Fruit fly (Drosophila melanogaster) whole organism, pupa: Measurements from ENCODE around the gene CG7201.

Experiments used
- CG10348 ChIP-seq: fragments of 200-800 bp; sonication (Bioruptor generic); IDR thresholded peaks from 2 replicates; pipeline ENCODE4 v1.3.6; 2022; ENCODE audit warnings: missing biosample characterization, missing genetic modification characterization
- CG12605 ChIP-seq: fragments of 200-800 bp; sonication (Bioruptor generic); IDR thresholded peaks from 2 replicates; pipeline ENCODE4 v1.3.6; 2022; ENCODE audit warnings: missing biosample characterization, missing genetic modification characterization
- CG13204 ChIP-seq: fragments of 200-800 bp; sonication (Bioruptor generic); optimal IDR thresholded peaks from 2 replicates; lab custom pipeline; 2018; ENCODE audit warnings: missing biosample characterization, mild to moderate bottlenecking, missing genetic modification characterization, moderate library complexity
- CG14655 ChIP-seq: fragments of 200-800 bp; sonication (Bioruptor generic); optimal IDR thresholded peaks from 3 replicates; lab custom pipeline; 2017; ENCODE audit warnings: mild to moderate bottlenecking, missing biosample characterization, missing genetic modification reagents, missing genetic modification characterization
- CG15710 ChIP-seq: fragments of 200-800 bp; sonication (Bioruptor generic); optimal IDR thresholded peaks from 2 replicates; lab custom pipeline; 2018; ENCODE audit warnings: missing biosample characterization, mild to moderate bottlenecking, missing genetic modification characterization, moderate library complexity
- CG17806 ChIP-seq: fragments of 200-800 bp; sonication (Bioruptor generic); optimal IDR thresholded peaks from 2 replicates; lab custom pipeline; 2018; ENCODE audit warnings: missing biosample characterization, mild to moderate bottlenecking, missing genetic modification characterization, moderate library complexity
- CG32121 ChIP-seq: fragments of 200-800 bp; sonication (Bioruptor generic); IDR thresholded peaks from 2 replicates; pipeline ENCODE4 v1.3.6; 2022; ENCODE audit warnings: missing biosample characterization, missing genetic modification characterization
- CG34367 ChIP-seq: fragments of 200-800 bp; sonication (Bioruptor generic); optimal IDR thresholded peaks from 2 replicates; lab custom pipeline; 2018; ENCODE audit warnings: missing biosample characterization, mild to moderate bottlenecking, missing genetic modification characterization
- CG4496 ChIP-seq: fragments of 200-800 bp; sonication (Bioruptor generic); IDR thresholded peaks from 3 replicates; pipeline ENCODE4 v1.3.6; 2022; ENCODE audit warnings: missing biosample characterization, missing genetic modification characterization
- CG8159 ChIP-seq: fragments of 200-800 bp; sonication (Bioruptor generic); optimal IDR thresholded peaks from 3 replicates; lab custom pipeline; 2018; ENCODE audit warnings: missing biosample characterization, mild to moderate bottlenecking, missing genetic modification characterization, moderate library complexity
- CG8301 ChIP-seq: fragments of 200-800 bp; sonication (Bioruptor generic); optimal IDR thresholded peaks from 2 replicates; lab custom pipeline; 2018; ENCODE audit warnings: missing biosample characterization, mild to moderate bottlenecking, missing genetic modification characterization
- CG9948 ChIP-seq: fragments of 200-800 bp; sonication (Bioruptor generic); optimal IDR thresholded peaks from 2 replicates; lab custom pipeline; 2018; ENCODE audit warnings: missing biosample characterization, mild to moderate bottlenecking, missing genetic modification characterization, moderate library complexity
- D1 ChIP-seq: fragments of 200-800 bp; sonication (Bioruptor generic); optimal IDR thresholded peaks from 2 replicates; lab custom pipeline; 2018; ENCODE audit warnings: missing biosample characterization, mild to moderate bottlenecking, missing genetic modification characterization, moderate library complexity
- EcR ChIP-seq: fragments of 200-800 bp; sonication (Bioruptor generic); optimal IDR thresholded peaks from 3 replicates; lab custom pipeline; 2019; ENCODE audit warnings: missing biosample characterization, missing genetic modification characterization, mild to moderate bottlenecking, moderate library complexity, missing genetic modification reagents
- Ets98B ChIP-seq: fragments of 200-800 bp; sonication (Bioruptor generic); IDR thresholded peaks from 2 replicates; pipeline ENCODE4 v1.3.6; 2022; ENCODE audit warnings: missing biosample characterization, missing genetic modification characterization
- Pif1A ChIP-seq: fragments of 200-800 bp; sonication (Bioruptor generic); optimal IDR thresholded peaks from 3 replicates; lab custom pipeline; 2016; ENCODE audit warnings: missing biosample characterization, missing genetic modification characterization
- Pif1B ChIP-seq: fragments of 200-800 bp; sonication (Bioruptor generic); optimal IDR thresholded peaks from 3 replicates; lab custom pipeline; 2016; ENCODE audit warnings: missing biosample characterization, missing genetic modification characterization
- Snoo ChIP-seq: fragments of 200-800 bp; sonication (Bioruptor generic); optimal IDR thresholded peaks from 3 replicates; lab custom pipeline; 2017; ENCODE audit warnings: missing biosample characterization, mild to moderate bottlenecking, missing genetic modification characterization, inconsistent platforms
- fd96Ca ChIP-seq: fragments of 200-800 bp; sonication (Bioruptor generic); IDR thresholded peaks from 3 replicates; pipeline ENCODE4 v1.3.6; 2022; ENCODE audit warnings: missing biosample characterization, missing genetic modification characterization
- gl ChIP-seq: fragments of 200-800 bp; sonication (Bioruptor generic); optimal IDR thresholded peaks from 2 replicates; lab custom pipeline; 2018; ENCODE audit warnings: missing biosample characterization, mild to moderate bottlenecking, missing genetic modification characterization
- rn ChIP-seq: fragments of 200-800 bp; sonication (Bioruptor generic); IDR thresholded peaks from 2 replicates; pipeline ENCODE4 v1.3.6; 2022; ENCODE audit warnings: missing biosample characterization, missing genetic modification characterization

CG7201 gene

DNA sequence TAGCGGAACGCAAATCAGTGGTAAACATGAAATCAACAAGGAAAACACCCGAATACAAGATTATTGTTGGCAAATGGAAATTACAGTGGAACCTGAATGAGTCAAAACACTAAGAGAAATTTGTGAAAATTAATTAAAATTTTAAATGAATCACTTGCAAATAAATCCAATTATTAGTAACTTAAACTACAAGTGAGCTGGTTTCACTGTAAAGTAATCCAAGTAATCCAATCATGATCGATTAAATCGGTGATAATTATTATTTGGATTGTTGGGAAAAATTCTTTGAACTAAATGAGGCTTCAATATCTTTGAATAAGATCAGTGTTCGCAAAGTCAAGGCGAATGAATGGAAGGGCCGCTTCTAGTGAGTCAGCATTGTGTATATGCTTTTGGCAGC, 6.7 kb downstream of the CG7201 start:
- TF ChIP-seq EcR: no peak
- TF ChIP-seq CG32121: no peak

- TF ChIP-seq CG13204 (GFP tag; lab: Kevin White, UChicago): no peak
- TF ChIP-seq CG15710 (tag; lab: Kevin White, UChicago): no peak
- TF ChIP-seq Pif1A (GFP tag; lab: Kevin White, UChicago): no peak
- no peak for TF ChIP-seq CG10348
- TF ChIP-seq CG14655 (GFP tag; lab: Kevin White, UChicago): no peak
- no peak for TF ChIP-seq CG17806 (tag; lab: Kevin White, UChicago)
- peak; percentile 54 for TF ChIP-seq Ets98B (GFP tag; lab: Robert Waterston, UW)
- no peak for TF ChIP-seq Pif1B
- no peak for TF ChIP-seq CG9948 (tag; lab: Kevin White, UChicago)
- no peak for TF ChIP-seq EcR
- peak; percentile 67; the same call in 1 of the 3 replicates for TF ChIP-seq fd96Ca (GFP tag; lab: Robert Waterston, UW)
- TF ChIP-seq Snoo: no peak
- TF ChIP-seq D1: no peak
- peak; percentile 8 for TF ChIP-seq CG8301
- peak; percentile 57; the same call in 1 of the 3 replicates for TF ChIP-seq CG4496 (GFP tag; lab: Robert Waterston, UW)
Observed at dm6 chr3L:8286397-8286796, 8.7 kb downstream of the CG7201 start.

DNA sequence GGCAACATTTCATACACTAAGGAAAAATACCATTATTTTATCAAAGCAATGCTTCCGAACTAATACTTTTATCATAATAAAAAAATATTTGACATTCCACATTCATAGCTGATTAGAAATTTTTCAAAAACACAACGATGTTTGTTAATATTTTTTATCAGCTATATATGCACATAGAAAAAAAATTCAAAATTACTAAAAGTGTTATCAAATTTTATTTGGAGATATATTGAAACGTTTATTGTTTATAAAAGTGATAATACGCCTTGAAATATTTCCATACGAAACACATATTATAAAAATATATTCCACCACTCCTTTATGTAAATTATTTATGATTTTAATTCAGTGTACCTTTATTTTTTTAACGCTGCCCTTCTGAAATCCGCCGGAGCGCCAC, 9.4 kb downstream of the CG7201 start:
- TF ChIP-seq CG32121 (no peak), rn (no peak), CG34367 (no peak), gl (tag; lab: Kevin White, UChicago) (no peak), CG13204 (GFP tag; lab: Kevin White, UChicago) (no peak), fd96Ca (GFP tag; lab: Robert Waterston, UW) (no peak), Ets98B (GFP tag; lab: Robert Waterston, UW) (no peak), CG17806 (tag; lab: Kevin White, UChicago) (no peak), CG15710 (tag; lab: Kevin White, UChicago) (no peak), EcR (no peak), CG9948 (tag; lab: Kevin White, UChicago) (no peak), D1 (no peak), CG8159 (tag; lab: Kevin White, UChicago) (no peak), CG4496 (GFP tag; lab: Robert Waterston, UW) (no peak), Snoo (no peak), CG14655 (GFP tag; lab: Kevin White, UChicago) (no peak), CG10348 (no peak)
- TF ChIP-seq, all 21 proteins: peak for 0

- no peak for TF ChIP-seq CG34367
- TF ChIP-seq CG12605: peak; percentile 49; the same call in 1 of the 2 replicates
Observed at dm6 chr3L:8285291-8285690, 9.8 kb downstream of the CG7201 start.

DNA sequence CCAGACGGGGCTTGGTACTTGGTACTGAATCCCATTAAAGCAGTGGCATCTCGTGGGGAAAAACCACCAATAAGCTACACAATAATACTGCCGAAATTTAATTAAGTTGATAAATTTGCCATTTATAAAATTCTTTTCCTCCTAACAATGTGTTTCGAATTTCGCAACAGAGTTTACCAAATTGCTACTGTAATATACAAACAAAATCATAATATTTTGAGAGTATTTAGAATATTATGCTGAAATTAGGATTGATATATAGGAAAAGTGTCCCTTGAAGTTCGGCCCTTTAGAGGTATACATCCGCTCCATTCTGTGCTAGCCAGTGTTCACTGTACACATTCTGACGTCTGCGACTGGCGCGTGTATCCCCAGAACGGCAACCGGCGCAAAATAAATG, 10.5 kb downstream of the CG7201 start:
- no peak for TF ChIP-seq CG4496 (GFP tag; lab: Robert Waterston, UW)
- TF ChIP-seq CG34367: no peak
- no peak for TF ChIP-seq CG14655 (GFP tag; lab: Kevin White, UChicago)
- TF ChIP-seq Ets98B (GFP tag; lab: Robert Waterston, UW): no peak
- no peak for TF ChIP-seq Snoo
- no peak for TF ChIP-seq gl (tag; lab: Kevin White, UChicago)
- TF ChIP-seq EcR: no peak
- 0 out of 3 replicates have a peak, but pooled peaks have one; percentile 30 for TF ChIP-seq fd96Ca (GFP tag; lab: Robert Waterston, UW)
- TF ChIP-seq CG8301: no peak
- no peak for TF ChIP-seq CG9948 (tag; lab: Kevin White, UChicago)
- peak; percentile 15 for TF ChIP-seq Pif1A (GFP tag; lab: Kevin White, UChicago)
- TF ChIP-seq CG12605: no peak
- TF ChIP-seq CG32121: no peak
- TF ChIP-seq CG8159 (tag; lab: Kevin White, UChicago): peak; percentile 63
- peak; percentile 15 for TF ChIP-seq CG17806 (tag; lab: Kevin White, UChicago)
- no peak for TF ChIP-seq Pif1B
- TF ChIP-seq D1: no peak
- TF ChIP-seq CG10348: no peak
- TF ChIP-seq CG15710 (tag; lab: Kevin White, UChicago): peak; percentile 50
- TF ChIP-seq, all 21 proteins: peak for 5

- TF ChIP-seq CG32121 (0 out of 2 replicates have a peak, but pooled peaks have one; percentile 39), Ets98B (GFP tag; lab: Robert Waterston, UW) (0 out of 2 replicates have a peak, but pooled peaks have one; percentile 18), CG12605 (0 out of 2 replicates have a peak, but pooled peaks have one; percentile 45), CG17806 (tag; lab: Kevin White, UChicago) (no peak)
Observed at dm6 chr3L:8240932-8241331, 54.2 kb downstream of the CG7201 start.

dm6 chr3L:8240501-8240900, 54.6 kb downstream of the CG7201 start, which contains the start of gene CG7213:
TSS of gene CG7213 (minus strand) at chr3L:8240601.
- TF ChIP-seq CG9948 (tag; lab: Kevin White, UChicago) (no peak), Pif1B (no peak), EcR (no peak), fd96Ca (GFP tag; lab: Robert Waterston, UW) (no peak), CG10348 (no peak), CG17806 (tag; lab: Kevin White, UChicago) (no peak), gl (tag; lab: Kevin White, UChicago) (no peak), CG32121 (no peak), CG14655 (GFP tag; lab: Kevin White, UChicago) (no peak), D1 (no peak), CG8301 (no peak), CG34367 (no peak)
- TF ChIP-seq, all 21 proteins: peak for 0
